Fruit fly (Drosophila melanogaster) Kc167 (cell line): ENCODE results near the gene CG4467.

Experiments
- Sin3A ChIP-seq: fragments of >200 bp; optimal IDR thresholded peaks from 2 replicates; lab custom pipeline; 2018; ENCODE audit warnings: missing external identifiers
- h ChIP-seq: fragments of >200 bp; optimal IDR thresholded peaks from 3 replicates; lab custom pipeline; 2018; ENCODE audit warnings: missing external identifiers
- insv ChIP-seq: fragments of >200 bp; optimal IDR thresholded peaks from 3 replicates; lab custom pipeline; 2018; ENCODE audit warnings: missing external identifiers
- psq ChIP-seq: fragments of >200 bp; optimal IDR thresholded peaks from 2 replicates; lab custom pipeline; 2017; ENCODE audit warnings: missing external identifiers
- ttk ChIP-seq: sonication (Bioruptor generic); optimal IDR thresholded peaks from 2 replicates; lab custom pipeline; 2017; ENCODE audit warnings: missing external identifiers

DNA sequence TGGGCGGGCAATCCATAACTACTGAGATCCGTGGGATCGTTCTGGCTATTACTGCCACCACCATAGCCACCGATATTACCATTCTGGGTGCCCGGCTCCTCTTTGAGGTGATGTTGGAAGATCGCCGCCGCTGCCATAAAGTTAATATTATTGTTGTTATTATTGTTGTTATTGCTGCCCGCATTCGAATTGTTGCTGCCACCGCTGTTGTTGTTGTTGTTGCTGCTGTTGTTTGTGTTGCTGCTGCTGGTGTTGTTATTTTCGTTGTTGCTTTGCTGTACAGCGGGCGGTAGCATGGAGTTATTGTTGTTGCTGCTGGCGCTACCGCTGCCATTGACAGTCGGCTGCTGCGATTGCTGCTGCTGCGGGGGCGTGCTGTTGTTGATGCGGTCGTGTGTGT, 43.6 kb upstream of the CG4467 start:
- no peak for TF ChIP-seq psq (lab: Kevin White, UChicago)
- TF ChIP-seq ttk (lab: Kevin White, UChicago) = no peak
- no peak for TF ChIP-seq h (lab: Kevin White, UChicago)
- TF ChIP-seq Sin3A (lab: Kevin White, UChicago) = no peak
- no peak for TF ChIP-seq insv (lab: Kevin White, UChicago)
